Fruit fly (Drosophila melanogaster) whole organism, embryonic: ENCODE data around the gene lectin-29Ca.

Source experiments
- Bdp1 ChIP-seq: fragments of 200-800 bp; sonication (Bioruptor generic); optimal IDR thresholded peaks from 3 replicates; lab custom pipeline; 2016; ENCODE audit warnings: missing biosample characterization, missing genetic modification characterization
- Bgb ChIP-seq: fragments of 200-800 bp; sonication (Bioruptor generic); IDR thresholded peaks from 2 replicates; pipeline ENCODE4 v1.3.6; 2022; ENCODE audit warnings: missing biosample characterization, missing genetic modification characterization; ENCODE audit not compliant: partially characterized antibody
- CG11504 ChIP-seq: fragments of 200-800 bp; sonication (Bioruptor generic); optimal IDR thresholded peaks from 3 replicates; lab custom pipeline; 2019; ENCODE audit warnings: missing biosample characterization, mild to moderate bottlenecking, missing genetic modification characterization, moderate library complexity
- CG12942 ChIP-seq: fragments of 200-800 bp; sonication (Bioruptor generic); optimal IDR thresholded peaks from 3 replicates; lab custom pipeline; 2016; ENCODE audit warnings: missing biosample characterization, missing genetic modification characterization
- CG13624 ChIP-seq: fragments of 200-800 bp; sonication (Bioruptor generic); optimal IDR thresholded peaks from 2 replicates; lab custom pipeline; 2016; ENCODE audit warnings: missing biosample characterization, missing genetic modification characterization
- CG17186 ChIP-seq: fragments of 200-800 bp; sonication (Bioruptor generic); optimal IDR thresholded peaks from 3 replicates; lab custom pipeline; 2017; ENCODE audit warnings: missing biosample characterization, missing genetic modification reagents, missing genetic modification characterization
- CG17359 ChIP-seq: fragments of 200-800 bp; sonication (Bioruptor generic); optimal IDR thresholded peaks from 3 replicates; lab custom pipeline; 2018; ENCODE audit warnings: missing biosample characterization, mild to moderate bottlenecking, missing genetic modification characterization, moderate library complexity
- CG17568 ChIP-seq: fragments of 200-800 bp; sonication (Bioruptor generic); optimal IDR thresholded peaks from 2 replicates; lab custom pipeline; 2018; ENCODE audit warnings: missing biosample characterization, mild to moderate bottlenecking, missing genetic modification characterization, moderate library complexity
- CG17829 ChIP-seq: fragments of 200-800 bp; optimal IDR thresholded peaks from 2 replicates; lab custom pipeline; 2019; ENCODE audit warnings: missing biosample characterization, mild to moderate bottlenecking, missing genetic modification characterization, moderate library complexity
- CG18476 ChIP-seq: fragments of 200-800 bp; sonication (Bioruptor generic); optimal IDR thresholded peaks from 2 replicates; lab custom pipeline; 2016; ENCODE audit warnings: missing biosample characterization, mild to moderate bottlenecking, missing genetic modification characterization
- CG4360 ChIP-seq: fragments of 200-800 bp; sonication (Bioruptor generic); IDR thresholded peaks from 2 replicates; pipeline ENCODE4 v1.3.6; 2022; ENCODE audit warnings: missing biosample characterization, missing genetic modification characterization
- CG4854 ChIP-seq: fragments of 200-800 bp; sonication (Bioruptor generic); optimal IDR thresholded peaks from 2 replicates; lab custom pipeline; 2016; ENCODE audit warnings: missing biosample characterization, missing genetic modification characterization, inconsistent platforms
- CG7271 ChIP-seq: fragments of 200-800 bp; sonication (Bioruptor generic); optimal IDR thresholded peaks from 2 replicates; lab custom pipeline; 2018; ENCODE audit warnings: missing biosample characterization, mild to moderate bottlenecking, missing genetic modification characterization, moderate library complexity
- CG7556 ChIP-seq: fragments of 200-800 bp; sonication (Bioruptor generic); optimal IDR thresholded peaks from 2 replicates; lab custom pipeline; 2017; ENCODE audit warnings: missing biosample characterization, mild to moderate bottlenecking, missing genetic modification characterization
- CG7987 ChIP-seq: fragments of 200-800 bp; sonication (Bioruptor generic); optimal IDR thresholded peaks from 2 replicates; lab custom pipeline; 2018; ENCODE audit warnings: missing biosample characterization, mild to moderate bottlenecking, missing genetic modification characterization, moderate library complexity
- CG8765 ChIP-seq: fragments of 200-800 bp; sonication (Bioruptor generic); IDR thresholded peaks from 2 replicates; pipeline ENCODE4 v1.3.6; 2022; ENCODE audit warnings: missing biosample characterization, missing genetic modification characterization
- CG9817 ChIP-seq: fragments of 200-800 bp; sonication (Bioruptor generic); optimal IDR thresholded peaks from 2 replicates; lab custom pipeline; 2018; ENCODE audit warnings: missing biosample characterization, mild to moderate bottlenecking, missing genetic modification characterization, moderate library complexity
- CG9932 ChIP-seq: fragments of 200-800 bp; sonication (Bioruptor generic); IDR thresholded peaks from 2 replicates; pipeline ENCODE4 v1.3.6; 2022; ENCODE audit warnings: missing biosample characterization, missing genetic modification characterization
- Chrac-16 ChIP-seq: fragments of 200-800 bp; sonication (Bioruptor generic); optimal IDR thresholded peaks from 3 replicates; lab custom pipeline; 2016; ENCODE audit warnings: missing biosample characterization, missing genetic modification characterization
- Doc2 ChIP-seq: fragments of 200-800 bp; sonication (Bioruptor generic); IDR thresholded peaks from 2 replicates; pipeline ENCODE4 v1.3.6; 2022; ENCODE audit warnings: missing biosample characterization, missing genetic modification characterization
- HLH54F ChIP-seq: fragments of 200-800 bp; sonication (Bioruptor generic); optimal IDR thresholded peaks from 3 replicates; lab custom pipeline; 2016; ENCODE audit warnings: missing biosample characterization, missing genetic modification characterization
- Hey ChIP-seq: fragments of 200-800 bp; sonication (Bioruptor generic); optimal IDR thresholded peaks from 3 replicates; lab custom pipeline; 2018; ENCODE audit warnings: missing biosample characterization, mild to moderate bottlenecking, missing genetic modification characterization
- HmgD ChIP-seq: fragments of 200-800 bp; sonication (Bioruptor generic); optimal IDR thresholded peaks from 3 replicates; lab custom pipeline; 2016; ENCODE audit warnings: missing biosample characterization, missing genetic modification characterization
- NFAT ChIP-seq: fragments of 200-800 bp; sonication (Bioruptor generic); IDR thresholded peaks from 2 replicates; pipeline ENCODE4 v1.3.6; 2022; ENCODE audit warnings: missing biosample characterization, missing genetic modification characterization
- Oaz ChIP-seq: fragments of 200-800 bp; sonication (Bioruptor generic); IDR thresholded peaks from 2 replicates; pipeline ENCODE4 v1.3.6; 2022; ENCODE audit warnings: missing biosample characterization, missing genetic modification characterization
- Opbp ChIP-seq: fragments of 200-800 bp; sonication (Bioruptor generic); IDR thresholded peaks from 3 replicates; pipeline ENCODE4 v1.3.6; 2022; ENCODE audit warnings: missing biosample characterization, missing genetic modification characterization; ENCODE audit not compliant: partially characterized antibody
- Optix ChIP-seq: fragments of 200-800 bp; sonication (Bioruptor generic); IDR thresholded peaks from 3 replicates; pipeline ENCODE4 v1.3.6; 2022; ENCODE audit warnings: missing biosample characterization, missing genetic modification characterization
- Sox102F ChIP-seq: fragments of 200-800 bp; sonication (Bioruptor generic); optimal IDR thresholded peaks from 2 replicates; lab custom pipeline; 2018; ENCODE audit warnings: missing biosample characterization, mild to moderate bottlenecking, missing genetic modification characterization, moderate library complexity
- Sry-δ ChIP-seq: fragments of 200-800 bp; sonication (Bioruptor generic); optimal IDR thresholded peaks from 2 replicates; lab custom pipeline; 2016; ENCODE audit warnings: missing biosample characterization, missing genetic modification characterization
- Xbp1 ChIP-seq: fragments of 200-800 bp; sonication (Bioruptor generic); optimal IDR thresholded peaks from 3 replicates; lab custom pipeline; 2016; ENCODE audit warnings: missing biosample characterization, mild to moderate bottlenecking, missing genetic modification characterization
- ash1 ChIP-seq: fragments of 200-800 bp; sonication (Bioruptor generic); optimal IDR thresholded peaks from 2 replicates; lab custom pipeline; 2018; ENCODE audit warnings: missing biosample characterization, mild to moderate bottlenecking, missing genetic modification characterization
- br ChIP-seq: fragments of >200 bp; optimal IDR thresholded peaks from 2 replicates; lab custom pipeline; 2017
- cas ChIP-seq: fragments of 200-800 bp; sonication (Bioruptor generic); IDR thresholded peaks from 2 replicates; pipeline ENCODE4 v1.3.6; 2022; ENCODE audit warnings: missing biosample characterization, missing genetic modification characterization
- chinmo ChIP-seq: fragments of 200-800 bp; sonication (Bioruptor generic); IDR thresholded peaks from 4 replicates; pipeline ENCODE4 v1.3.6; 2022; ENCODE audit warnings: missing biosample characterization, missing genetic modification characterization; ENCODE audit not compliant: partially characterized antibody
- chm ChIP-seq: fragments of 200-800 bp; sonication (Bioruptor generic); IDR thresholded peaks from 2 replicates; pipeline ENCODE4 v1.3.6; 2022; ENCODE audit warnings: missing biosample characterization, missing genetic modification characterization
- ci ChIP-seq: fragments of 200-800 bp; sonication (Bioruptor generic); IDR thresholded peaks from 3 replicates; pipeline ENCODE4 v1.3.6; 2022; ENCODE audit warnings: missing biosample characterization, missing genetic modification characterization
- danr ChIP-seq: fragments of 200-800 bp; sonication (Bioruptor generic); IDR thresholded peaks from 2 replicates; pipeline ENCODE4 v1.3.6; 2022; ENCODE audit warnings: missing biosample characterization, missing genetic modification characterization
- disco-r ChIP-seq: fragments of 200-800 bp; sonication (Bioruptor generic); optimal IDR thresholded peaks from 2 replicates; lab custom pipeline; 2016; ENCODE audit warnings: missing biosample characterization, missing genetic modification characterization
- hkb ChIP-seq, 2 experiments: fragments of 200-800 bp in 1 of 2; fragments of >200 bp in 1 of 2; sonication (Bioruptor generic) in 1 of 2; IDR thresholded peaks in 1 of 2; optimal IDR thresholded peaks in 1 of 2; 2 replicates each; pipeline versions ENCODE4 v1.3.6 to Lab custom; 2017 to 2022; ENCODE audit warnings: missing biosample characterization in 1 of 2, missing genetic modification characterization in 1 of 2
- inv ChIP-seq: fragments of 200-800 bp; sonication (Bioruptor generic); IDR thresholded peaks from 2 replicates; pipeline ENCODE4 v1.3.6; 2022; ENCODE audit warnings: missing biosample characterization, missing genetic modification characterization; ENCODE audit not compliant: partially characterized antibody
- knrl ChIP-seq: fragments of 200-800 bp; sonication (Bioruptor generic); IDR thresholded peaks from 3 replicates; pipeline ENCODE4 v1.3.6; 2022; ENCODE audit warnings: missing biosample characterization, missing genetic modification characterization; ENCODE audit not compliant: partially characterized antibody
- org-1 ChIP-seq: fragments of 200-800 bp; sonication (Bioruptor generic); optimal IDR thresholded peaks from 2 replicates; lab custom pipeline; 2017; ENCODE audit warnings: missing biosample characterization, missing genetic modification characterization
- pfk ChIP-seq: fragments of 200-800 bp; sonication (Bioruptor generic); optimal IDR thresholded peaks from 2 replicates; lab custom pipeline; 2018; ENCODE audit warnings: missing biosample characterization, mild to moderate bottlenecking, missing genetic modification characterization, moderate library complexity
- pnt ChIP-seq: fragments of 200-800 bp; sonication (Bioruptor generic); optimal IDR thresholded peaks from 3 replicates; lab custom pipeline; 2016; ENCODE audit warnings: missing biosample characterization, missing genetic modification characterization
- ro ChIP-seq: fragments of 200-800 bp; sonication (Bioruptor generic); IDR thresholded peaks from 2 replicates; pipeline ENCODE4 v1.3.6; 2022; ENCODE audit warnings: missing biosample characterization, missing genetic modification characterization
- sens-2 ChIP-seq: fragments of 200-800 bp; sonication (Bioruptor generic); IDR thresholded peaks from 2 replicates; pipeline ENCODE4 v1.3.6; 2022; ENCODE audit warnings: missing biosample characterization, missing genetic modification characterization
- stc ChIP-seq: fragments of 200-800 bp; sonication (Bioruptor generic); IDR thresholded peaks from 2 replicates; pipeline ENCODE4 v1.3.6; 2022; ENCODE audit warnings: missing biosample characterization, missing genetic modification characterization
- tio ChIP-seq: fragments of 200-800 bp; sonication (Bioruptor generic); optimal IDR thresholded peaks from 2 replicates; lab custom pipeline; 2017; ENCODE audit warnings: missing biosample characterization, missing genetic modification characterization, inconsistent platforms
- zfh1 ChIP-seq: fragments of 200-800 bp; sonication (Bioruptor generic); IDR thresholded peaks from 3 replicates; pipeline ENCODE4 v1.3.6; 2022; ENCODE audit warnings: missing biosample characterization, missing genetic modification characterization

Gene lectin-29Ca

dm6 chr2L:8414887-8415883 lies 21.1 kb upstream of the lectin-29Ca start, which contains the start of the genes CG13398 and Akap200 (continued):
- TF ChIP-seq Xbp1 (GFP tag; lab: Kevin White, UChicago): peak; percentile 39
- no peak for TF ChIP-seq Oaz (GFP tag; lab: Robert Waterston, UW)
- no peak for TF ChIP-seq pfk (GFP tag; lab: Kevin White, UChicago)
- no peak for TF ChIP-seq Doc2 (GFP tag; lab: Robert Waterston, UW)
- TF ChIP-seq Chrac-16: no peak
- TF ChIP-seq Bdp1: no peak
- no peak for TF ChIP-seq CG12942 (GFP tag; lab: Kevin White, UChicago)
- no peak for TF ChIP-seq CG17359 (tag; lab: Kevin White, UChicago)
- no peak for TF ChIP-seq CG13624
- no peak for TF ChIP-seq CG7556 (GFP tag; lab: Kevin White, UChicago)
- TF ChIP-seq CG17829 (tag; lab: Kevin White, UChicago): peak; percentile 37
- TF ChIP-seq CG9932: peak; percentile 55
- TF ChIP-seq Hey: no peak
- TF ChIP-seq sens-2: no peak
- no peak for TF ChIP-seq danr (GFP tag; lab: Robert Waterston, UW)
- no peak for TF ChIP-seq org-1
- no peak for TF ChIP-seq zfh1 (GFP tag; lab: Robert Waterston, UW)
- no peak for TF ChIP-seq disco-r (GFP tag; lab: Kevin White, UChicago)
- TF ChIP-seq ash1 (GFP tag; lab: Kevin White, UChicago): no peak
- no peak for TF ChIP-seq CG7987 (GFP tag; lab: Kevin White, UChicago)
- no peak for TF ChIP-seq HLH54F
- TF ChIP-seq HmgD (GFP tag; lab: Kevin White, UChicago): no peak
- TF ChIP-seq CG17568 (GFP tag; lab: Kevin White, UChicago): no peak
- no peak for TF ChIP-seq chm (GFP tag; lab: Robert Waterston, UW)
- no peak for TF ChIP-seq pnt (GFP tag; lab: Kevin White, UChicago)
- peak; percentile 43; the same call in 1 of the 3 replicates for TF ChIP-seq Opbp (GFP tag; lab: Robert Waterston, UW)
- no peak for TF ChIP-seq CG4360 (GFP tag; lab: Robert Waterston, UW)
- no peak for TF ChIP-seq Sry-δ (GFP tag; lab: Kevin White, UChicago)
- TF ChIP-seq CG18476 (GFP tag; lab: Kevin White, UChicago): peak; percentile 44
- TF ChIP-seq CG8765 (GFP tag; lab: Robert Waterston, UW): no peak
- peak; percentile 33 for TF ChIP-seq CG9817 (tag; lab: Kevin White, UChicago)
- no peak for TF ChIP-seq br
- peak; percentile 52 for TF ChIP-seq tio (GFP tag; lab: Kevin White, UChicago)
- TF ChIP-seq cas (GFP tag; lab: Robert Waterston, UW): no peak
- no peak for TF ChIP-seq CG7271 (tag; lab: Kevin White, UChicago)
- no peak for TF ChIP-seq hkb (optimal IDR thresholded peaks at IDR 0.05; lab: Kevin White, UChicago)
- no peak for TF ChIP-seq hkb (GFP tag; IDR thresholded peaks at IDR 0.05; lab: Robert Waterston, UW)
- no peak for TF ChIP-seq inv (GFP tag; lab: Robert Waterston, UW)
- TF ChIP-seq ci (GFP tag; lab: Robert Waterston, UW): peak; percentile 49; the same call in 1 of the 3 replicates
- TF ChIP-seq ro (GFP tag; lab: Robert Waterston, UW): no peak
- no peak for TF ChIP-seq CG17186 (GFP tag; lab: Kevin White, UChicago)
- 0 out of 2 replicates have a peak, but pooled peaks have one; percentile 19 for TF ChIP-seq Bgb (GFP tag; lab: Robert Waterston, UW)
- no peak for TF ChIP-seq NFAT (GFP tag; lab: Robert Waterston, UW)
- no peak for TF ChIP-seq CG11504 (tag; lab: Kevin White, UChicago)
- no peak for TF ChIP-seq Optix (GFP tag; lab: Robert Waterston, UW)
- TF ChIP-seq knrl (GFP tag; lab: Robert Waterston, UW): no peak
- TF ChIP-seq chinmo (GFP tag; lab: Robert Waterston, UW): no peak
- TF ChIP-seq stc: no peak
- TF ChIP-seq Sox102F (GFP tag; lab: Kevin White, UChicago): no peak
- TF ChIP-seq CG4854 (GFP tag; lab: Kevin White, UChicago): no peak
